Worm (Caenorhabditis elegans) whole organism, late embryonic: ENCODE data around the gene C07H6.2.

Source experiments
- C08G9.2 ChIP-seq: sonication (generic microtip); optimal IDR thresholded peaks from 2 replicates; lab custom pipeline; 2016; ENCODE audit warnings: mild to moderate bottlenecking, missing genetic modification characterization, moderate library complexity, missing compliant biosample characterization
- F13H6.1 ChIP-seq: sonication (generic microtip); optimal IDR thresholded peaks from 2 replicates; lab custom pipeline; 2016; ENCODE audit warnings: missing genetic modification characterization, missing compliant biosample characterization
- K02D7.2 ChIP-seq: sonication (generic microtip); optimal IDR thresholded peaks from 2 replicates; lab custom pipeline; 2017; ENCODE audit warnings: mild to moderate bottlenecking, missing genetic modification characterization, missing compliant biosample characterization
- T23F11.4 ChIP-seq: fragments of 200-800 bp; sonication (Bioruptor generic); optimal IDR thresholded peaks from 2 replicates; lab custom pipeline; 2018; ENCODE audit warnings: mild to moderate bottlenecking, missing genetic modification characterization, missing compliant biosample characterization
- Y22D7AL.16 ChIP-seq: sonication (generic microtip); optimal IDR thresholded peaks from 2 replicates; lab custom pipeline; 2016; ENCODE audit warnings: missing genetic modification characterization, missing compliant biosample characterization
- ahr-1 ChIP-seq: sonication (generic microtip); optimal IDR thresholded peaks from 2 replicates; lab custom pipeline; 2016; ENCODE audit warnings: missing genetic modification characterization, missing compliant biosample characterization
- ama-1 ChIP-seq: fragments of 150-350 bp; optimal IDR thresholded peaks from 2 replicates; lab custom pipeline; 2014
- ceh-18 ChIP-seq: sonication (generic microtip); optimal IDR thresholded peaks from 2 replicates; lab custom pipeline; 2016; ENCODE audit warnings: missing genetic modification characterization, missing compliant biosample characterization
- ceh-19 ChIP-seq: fragments of 200-800 bp; sonication (Bioruptor generic); optimal IDR thresholded peaks from 2 replicates; lab custom pipeline; 2018; ENCODE audit warnings: mild to moderate bottlenecking, missing genetic modification characterization, missing compliant biosample characterization
- ceh-2 ChIP-seq: sonication (generic microtip); optimal IDR thresholded peaks from 2 replicates; lab custom pipeline; 2016; ENCODE audit warnings: missing genotype, missing genetic modification characterization, missing compliant biosample characterization
- ceh-22 ChIP-seq: sonication (generic microtip); optimal IDR thresholded peaks from 2 replicates; lab custom pipeline; 2017; ENCODE audit warnings: missing biosample characterization, missing genetic modification characterization
- ceh-24 ChIP-seq: sonication (generic microtip); optimal IDR thresholded peaks from 2 replicates; lab custom pipeline; 2016; ENCODE audit warnings: mild to moderate bottlenecking, missing genetic modification characterization, missing compliant biosample characterization
- ceh-31 ChIP-seq: sonication (generic microtip); optimal IDR thresholded peaks from 2 replicates; lab custom pipeline; 2016; ENCODE audit warnings: missing genetic modification characterization, missing compliant biosample characterization
- ceh-34 ChIP-seq: sonication (generic microtip); optimal IDR thresholded peaks from 2 replicates; lab custom pipeline; 2016; ENCODE audit warnings: mild to moderate bottlenecking, missing genetic modification characterization, missing compliant biosample characterization
- ceh-6 ChIP-seq: fragments of 200-800 bp; sonication (Bioruptor generic); optimal IDR thresholded peaks from 2 replicates; lab custom pipeline; 2018; ENCODE audit warnings: mild to moderate bottlenecking, missing genetic modification characterization, missing compliant biosample characterization
- che-1 ChIP-seq: sonication (generic microtip); optimal IDR thresholded peaks from 2 replicates; lab custom pipeline; 2016; ENCODE audit warnings: mild to moderate bottlenecking, missing genetic modification characterization, missing compliant biosample characterization
- dmd-4 ChIP-seq: sonication (generic microtip); optimal IDR thresholded peaks from 2 replicates; lab custom pipeline; 2016; ENCODE audit warnings: borderline replicate concordance, missing genetic modification characterization, missing compliant biosample characterization
- dve-1 ChIP-seq: sonication (generic microtip); optimal IDR thresholded peaks from 2 replicates; lab custom pipeline; 2017; ENCODE audit warnings: antibody characterized with exemption, mild to moderate bottlenecking, missing genetic modification characterization, missing compliant biosample characterization
- elt-2 ChIP-seq: sonication (generic microtip); optimal IDR thresholded peaks from 2 replicates; lab custom pipeline; 2016; ENCODE audit warnings: missing genetic modification reagents, missing genetic modification characterization, missing compliant biosample characterization
- ets-4 ChIP-seq: sonication (generic microtip); optimal IDR thresholded peaks from 2 replicates; lab custom pipeline; 2016; ENCODE audit warnings: missing genetic modification characterization, missing compliant biosample characterization
- fkh-10 ChIP-seq: fragments of 150-350 bp; optimal IDR thresholded peaks from 2 replicates; lab custom pipeline; 2014; ENCODE audit warnings: missing biosample characterization, missing genetic modification reagents, missing genetic modification characterization
- hlh-15 ChIP-seq: sonication (generic microtip); optimal IDR thresholded peaks from 2 replicates; lab custom pipeline; 2016; ENCODE audit warnings: missing genetic modification characterization, missing compliant biosample characterization
- hlh-30 ChIP-seq: sonication (generic microtip); optimal IDR thresholded peaks from 2 replicates; lab custom pipeline; 2017; ENCODE audit warnings: antibody characterized with exemption, missing genetic modification characterization, missing compliant biosample characterization; ENCODE audit not compliant: insufficient read depth
- hlh-6 ChIP-seq: sonication (generic microtip); optimal IDR thresholded peaks from 2 replicates; lab custom pipeline; 2016; ENCODE audit warnings: missing genotype, missing genetic modification characterization, missing compliant biosample characterization
- lin-11 ChIP-seq: fragments of 200-800 bp; sonication (Bioruptor generic); optimal IDR thresholded peaks from 2 replicates; lab custom pipeline; 2018; ENCODE audit warnings: mild to moderate bottlenecking, missing genetic modification characterization, missing compliant biosample characterization
- nfya-1 ChIP-seq: sonication (generic microtip); optimal IDR thresholded peaks from 2 replicates; lab custom pipeline; 2017; ENCODE audit warnings: missing genetic modification characterization, mild to moderate bottlenecking, missing compliant biosample characterization, antibody characterized with exemption, moderate library complexity
- nhr-11 ChIP-seq: fragments of 150-350 bp; optimal IDR thresholded peaks from 2 replicates; lab custom pipeline; 2014; ENCODE audit warnings: missing biosample characterization, missing genetic modification characterization
- pat-9 ChIP-seq: fragments of 200-800 bp; sonication (Bioruptor generic); optimal IDR thresholded peaks from 2 replicates; lab custom pipeline; 2018; ENCODE audit warnings: mild to moderate bottlenecking, missing genetic modification characterization, moderate library complexity, missing compliant biosample characterization
- pha-2 ChIP-seq: sonication (generic microtip); optimal IDR thresholded peaks from 2 replicates; lab custom pipeline; 2017; ENCODE audit warnings: mild to moderate bottlenecking, missing genetic modification characterization, missing compliant biosample characterization
- pha-4 ChIP-seq: fragments of 150-350 bp; optimal IDR thresholded peaks from 2 replicates; lab custom pipeline; 2018; ENCODE audit warnings: missing biosample characterization, missing genetic modification reagents, missing genetic modification characterization
- pqm-1 ChIP-seq: sonication (generic microtip); optimal IDR thresholded peaks from 2 replicates; lab custom pipeline; 2016; ENCODE audit warnings: missing genetic modification characterization, missing compliant biosample characterization
- pros-1 ChIP-seq: fragments of 150-350 bp; optimal IDR thresholded peaks from 2 replicates; lab custom pipeline; 2014; ENCODE audit warnings: missing biosample characterization, missing genetic modification reagents, missing genetic modification characterization
- ref-2 ChIP-seq: sonication (generic microtip); optimal IDR thresholded peaks from 2 replicates; lab custom pipeline; 2016; ENCODE audit warnings: missing genetic modification characterization, missing compliant biosample characterization
- sdc-2 ChIP-seq: sonication (generic microtip); optimal IDR thresholded peaks from 2 replicates; lab custom pipeline; 2016; ENCODE audit warnings: missing genotype, missing genetic modification characterization, missing compliant biosample characterization
- sox-4 ChIP-seq: sonication (generic microtip); optimal IDR thresholded peaks from 2 replicates; lab custom pipeline; 2017; ENCODE audit warnings: mild to moderate bottlenecking, missing genetic modification characterization, inconsistent platforms, missing compliant biosample characterization
- syd-9 ChIP-seq: sonication (generic microtip); optimal IDR thresholded peaks from 2 replicates; lab custom pipeline; 2016; ENCODE audit warnings: mild to moderate bottlenecking, missing genetic modification characterization, moderate library complexity, missing compliant biosample characterization
- tbx-2 ChIP-seq: sonication (generic microtip); optimal IDR thresholded peaks from 2 replicates; lab custom pipeline; 2016; ENCODE audit warnings: missing genetic modification characterization, missing compliant biosample characterization
- unc-42 ChIP-seq: sonication (generic microtip); optimal IDR thresholded peaks from 2 replicates; lab custom pipeline; 2016; ENCODE audit warnings: missing genotype, missing genetic modification characterization, missing compliant biosample characterization
- unc-55 ChIP-seq: sonication (generic microtip); optimal IDR thresholded peaks from 2 replicates; lab custom pipeline; 2017; ENCODE audit warnings: missing biosample characterization, missing genetic modification reagents, missing genetic modification characterization
- ztf-16 ChIP-seq: sonication (generic microtip); optimal IDR thresholded peaks from 2 replicates; lab custom pipeline; 2017; ENCODE audit warnings: missing genetic modification characterization, missing compliant biosample characterization

C07H6.2 gene

ce11 chrIII:7566098-7566497 is 45.3 kb downstream of the C07H6.2 start, which contains the start of gene ttr-32:
ttr-32 (plus strand) TSS chrIII:7566411.
- TF ChIP-seq syd-9 (tag; lab: Kevin White, UChicago) (no peak), Y22D7AL.16 (tag; lab: Kevin White, UChicago) (no peak), sox-4 (tag; lab: Kevin White, UChicago) (no peak), nfya-1 (tag; lab: Kevin White, UChicago) (no peak), ahr-1 (tag; lab: Kevin White, UChicago) (no peak), dmd-4 (no peak), fkh-10 (GFP tag; lab: Kevin White, UChicago) (no peak), K02D7.2 (tag; lab: Kevin White, UChicago) (no peak), pha-2 (no peak), ets-4 (tag; lab: Kevin White, UChicago) (no peak), hlh-30 (tag; lab: Kevin White, UChicago) (no peak), ceh-24 (no peak), T23F11.4 (GFP tag; lab: Kevin White, UChicago) (no peak), ceh-18 (tag; lab: Kevin White, UChicago) (no peak), pat-9 (tag; lab: Kevin White, UChicago) (no peak), ceh-31 (tag; lab: Kevin White, UChicago) (no peak), che-1 (tag; lab: Kevin White, UChicago) (no peak), F13H6.1 (no peak), ceh-22 (tag; lab: Kevin White, UChicago) (no peak), C08G9.2 (tag; lab: Kevin White, UChicago) (no peak)
- TF ChIP-seq, all 69 proteins: peak for 0

DNA sequence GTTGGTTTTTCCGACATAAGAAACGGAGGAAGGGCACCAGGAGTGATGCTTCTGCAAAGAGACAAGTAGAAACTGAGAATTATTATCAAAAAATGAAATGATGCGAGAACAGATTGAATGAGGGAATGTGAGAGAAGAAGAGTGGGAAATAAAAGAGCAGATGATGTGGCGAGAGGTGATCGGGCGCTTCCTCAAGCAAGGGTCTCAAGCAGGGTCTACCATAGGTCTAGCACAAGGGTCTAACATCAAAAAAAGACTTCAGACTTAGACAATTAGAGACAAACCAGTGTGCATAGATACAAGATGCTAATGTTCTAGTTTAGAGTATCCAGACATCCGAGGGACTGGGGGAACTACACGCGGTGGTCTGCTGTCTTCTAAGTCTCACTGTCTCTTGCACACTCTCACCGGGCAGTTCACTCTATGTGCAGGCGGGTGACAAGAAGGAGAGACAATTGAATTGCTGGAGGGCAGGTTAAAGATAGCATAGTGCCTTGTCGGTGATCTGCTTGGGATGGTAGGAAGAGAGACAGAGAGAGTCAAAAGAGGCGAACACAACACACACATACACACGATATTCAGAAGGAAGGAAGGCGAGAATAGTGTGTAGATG is 49.4 kb downstream of the C07H6.2 start, which contains the start of gene R13A5.7:
TSS of gene R13A5.7 (minus strand) at position 51 of the 613 bp plus-strand sequence.
- TF ChIP-seq ama-1 = no peak
- TF ChIP-seq hlh-30 (tag; lab: Kevin White, UChicago) = peak; percentile 89
- peak; percentile 48 for TF ChIP-seq hlh-6 (tag; lab: Kevin White, UChicago)
- TF ChIP-seq F13H6.1 = peak; percentile 56
- peak; percentile 43 for TF ChIP-seq ceh-18 (tag; lab: Kevin White, UChicago)
- TF ChIP-seq nhr-11 (tag; lab: Kevin White, UChicago) = no peak
- no peak for TF ChIP-seq lin-11
- TF ChIP-seq unc-55 (GFP tag; lab: Kevin White, UChicago) = peak; percentile 90
- TF ChIP-seq hlh-15 (tag; lab: Kevin White, UChicago) = no peak
- TF ChIP-seq pros-1 (tag; lab: Kevin White, UChicago) = peak; percentile 70
- TF ChIP-seq ceh-2 (tag; lab: Kevin White, UChicago) = peak; percentile 40
- peak; percentile 78 for TF ChIP-seq ceh-34 (tag; lab: Kevin White, UChicago)
- no peak for TF ChIP-seq C08G9.2 (tag; lab: Kevin White, UChicago)
- TF ChIP-seq fkh-10 (GFP tag; lab: Kevin White, UChicago) = no peak
- peak; percentile 9 for TF ChIP-seq ref-2
- peak; percentile 83 for TF ChIP-seq tbx-2 (tag; lab: Kevin White, UChicago)
- no peak for TF ChIP-seq ceh-22 (tag; lab: Kevin White, UChicago)
- TF ChIP-seq ceh-6 (GFP tag; lab: Kevin White, UChicago) = no peak
- no peak for TF ChIP-seq pqm-1 (tag; lab: Kevin White, UChicago)
- TF ChIP-seq dve-1 (tag; lab: Kevin White, UChicago) = peak; percentile 25
- TF ChIP-seq ztf-16 (tag; lab: Kevin White, UChicago) = no peak
- TF ChIP-seq elt-2 = peak; percentile 33
- peak; percentile 2 for TF ChIP-seq dmd-4
- TF ChIP-seq unc-42 (tag; lab: Kevin White, UChicago) = peak; percentile 59
- peak; percentile 13 for TF ChIP-seq syd-9 (tag; lab: Kevin White, UChicago)
- peak; percentile 86 for TF ChIP-seq ceh-31 (tag; lab: Kevin White, UChicago)
- peak; percentile 41 for TF ChIP-seq sdc-2 (tag; lab: Kevin White, UChicago)
- TF ChIP-seq pha-4 (tag; lab: Kevin White, UChicago) = no peak
- TF ChIP-seq nfya-1 (tag; lab: Kevin White, UChicago) = peak; percentile 83
- TF ChIP-seq ceh-19 (GFP tag; lab: Kevin White, UChicago) = peak; percentile 56
